Fruit fly (Drosophila melanogaster) whole organism, embryonic: Measurements from ENCODE around the gene CG5262.

Experiments
- Atf6 ChIP-seq: fragments of 200-800 bp; sonication (Bioruptor generic); IDR thresholded peaks from 2 replicates; pipeline ENCODE4 v1.3.6; 2022; ENCODE audit warnings: missing biosample characterization, missing genetic modification characterization
- BEAF-32 ChIP-seq: fragments of 200-800 bp; sonication (Bioruptor generic); optimal IDR thresholded peaks from 3 replicates; lab custom pipeline; 2017; ENCODE audit warnings: missing biosample characterization, missing genetic modification characterization, mild to moderate bottlenecking, moderate library complexity, missing genetic modification reagents
- Bteb2 ChIP-seq: fragments of 200-800 bp; sonication (Bioruptor generic); optimal IDR thresholded peaks from 2 replicates; lab custom pipeline; 2016; ENCODE audit warnings: missing biosample characterization, missing genetic modification characterization
- CG11085 ChIP-seq: fragments of 200-800 bp; sonication (Bioruptor generic); IDR thresholded peaks from 2 replicates; pipeline ENCODE4 v1.3.6; 2022; ENCODE audit warnings: missing biosample characterization, missing genetic modification characterization
- CG12071 ChIP-seq: fragments of 200-800 bp; sonication (Bioruptor generic); optimal IDR thresholded peaks from 3 replicates; lab custom pipeline; 2018; ENCODE audit warnings: missing biosample characterization, mild to moderate bottlenecking, missing genetic modification characterization
- CG12744 ChIP-seq: fragments of 200-800 bp; sonication (Bioruptor generic); optimal IDR thresholded peaks from 2 replicates; lab custom pipeline; 2016; ENCODE audit warnings: missing biosample characterization, missing genetic modification characterization
- CG13624 ChIP-seq: fragments of 200-800 bp; sonication (Bioruptor generic); optimal IDR thresholded peaks from 2 replicates; lab custom pipeline; 2016; ENCODE audit warnings: missing biosample characterization, missing genetic modification characterization
- CG13775 ChIP-seq: fragments of 200-800 bp; sonication (Bioruptor generic); optimal IDR thresholded peaks from 3 replicates; lab custom pipeline; 2017; ENCODE audit warnings: missing biosample characterization, mild to moderate bottlenecking, missing genetic modification characterization
- CG14014 ChIP-seq: fragments of 200-800 bp; sonication (Bioruptor generic); IDR thresholded peaks from 2 replicates; pipeline ENCODE4 v1.3.6; 2022; ENCODE audit warnings: missing biosample characterization, missing genetic modification characterization
- CG14050 ChIP-seq: fragments of 200-800 bp; sonication (Bioruptor generic); IDR thresholded peaks from 3 replicates; pipeline ENCODE4 v1.3.6; 2022; ENCODE audit warnings: missing biosample characterization, missing genetic modification characterization
- CG14667 ChIP-seq: fragments of 200-800 bp; sonication (Bioruptor generic); IDR thresholded peaks from 2 replicates; pipeline ENCODE4 v1.3.6; 2022; ENCODE audit warnings: missing biosample characterization, missing genetic modification characterization
- CG15479 ChIP-seq: fragments of 200-800 bp; sonication (Bioruptor generic); optimal IDR thresholded peaks from 3 replicates; lab custom pipeline; 2019; ENCODE audit warnings: missing biosample characterization, mild to moderate bottlenecking, missing genetic modification characterization, moderate library complexity
- CG1603 ChIP-seq: fragments of 200-800 bp; sonication (Bioruptor generic); optimal IDR thresholded peaks from 2 replicates; lab custom pipeline; 2019; ENCODE audit warnings: missing biosample characterization, mild to moderate bottlenecking, missing genetic modification characterization, moderate library complexity
- CG2199 ChIP-seq: fragments of 200-800 bp; sonication (Bioruptor generic); IDR thresholded peaks from 3 replicates; pipeline ENCODE4 v1.3.6; 2022; ENCODE audit warnings: missing biosample characterization, missing genetic modification characterization
- CG31441 ChIP-seq: fragments of 200-800 bp; sonication (Bioruptor generic); IDR thresholded peaks from 2 replicates; pipeline ENCODE4 v1.3.6; 2022; ENCODE audit warnings: missing biosample characterization, missing genetic modification characterization
- CG3726 ChIP-seq: fragments of 200-800 bp; sonication (Bioruptor generic); IDR thresholded peaks from 3 replicates; pipeline ENCODE4, ENCODE4 v1.3.6; 2022; ENCODE audit warnings: missing biosample characterization, missing genetic modification characterization
- CG7556 ChIP-seq: fragments of 200-800 bp; sonication (Bioruptor generic); optimal IDR thresholded peaks from 2 replicates; lab custom pipeline; 2017; ENCODE audit warnings: missing biosample characterization, mild to moderate bottlenecking, missing genetic modification characterization
- CG8478 ChIP-seq: fragments of >200 bp; optimal IDR thresholded peaks from 2 replicates; lab custom pipeline; 2018
- CG9609 ChIP-seq: fragments of 200-800 bp; sonication (Bioruptor generic); optimal IDR thresholded peaks from 3 replicates; lab custom pipeline; 2016; ENCODE audit warnings: missing biosample characterization, missing genetic modification characterization
- CG9932 ChIP-seq: fragments of 200-800 bp; sonication (Bioruptor generic); IDR thresholded peaks from 2 replicates; pipeline ENCODE4 v1.3.6; 2022; ENCODE audit warnings: missing biosample characterization, missing genetic modification characterization
- E2f2 ChIP-seq: fragments of 200-800 bp; sonication (Bioruptor generic); IDR thresholded peaks from 2 replicates; pipeline ENCODE4 v1.3.6; 2022; ENCODE audit warnings: missing biosample characterization, missing genetic modification characterization
- Fer3 ChIP-seq: fragments of 200-800 bp; sonication (Bioruptor generic); optimal IDR thresholded peaks from 2 replicates; lab custom pipeline; 2018; ENCODE audit warnings: missing biosample characterization, mild to moderate bottlenecking, missing genetic modification characterization, moderate library complexity
- Kr ChIP-seq: fragments of 200-800 bp; sonication (Bioruptor generic); optimal IDR thresholded peaks from 2 replicates; lab custom pipeline; 2017; ENCODE audit warnings: missing biosample characterization, mild to moderate bottlenecking, missing genetic modification characterization
- MBD-R2 ChIP-seq: fragments of 200-800 bp; sonication (Bioruptor generic); IDR thresholded peaks from 2 replicates; pipeline ENCODE4 v1.3.6; 2022; ENCODE audit warnings: missing biosample characterization, missing genetic modification characterization
- NfI ChIP-seq: fragments of 200-800 bp; sonication (Bioruptor generic); optimal IDR thresholded peaks from 3 replicates; lab custom pipeline; 2018; ENCODE audit warnings: missing biosample characterization, mild to moderate bottlenecking, missing genetic modification characterization, moderate library complexity
- Side ChIP-seq: fragments of 200-800 bp; sonication (Bioruptor generic); optimal IDR thresholded peaks from 2 replicates; lab custom pipeline; 2016; ENCODE audit warnings: missing biosample characterization, missing genetic modification characterization
- Sox100B ChIP-seq: fragments of 200-800 bp; sonication (Bioruptor generic); optimal IDR thresholded peaks from 3 replicates; lab custom pipeline; 2018; ENCODE audit warnings: missing biosample characterization, mild to moderate bottlenecking, missing genetic modification characterization
- YL-1 ChIP-seq: fragments of 200-800 bp; sonication (Bioruptor generic); optimal IDR thresholded peaks from 3 replicates; lab custom pipeline; 2017; ENCODE audit warnings: missing biosample characterization, mild to moderate bottlenecking, missing genetic modification characterization
- bsh ChIP-seq, 2 experiments: fragments of 200-800 bp; sonication (Bioruptor generic); optimal IDR thresholded peaks; 2 replicates each; lab custom pipeline; 2017 to 2018; ENCODE audit warnings: mild to moderate bottlenecking in 2 of 2, missing biosample characterization in 2 of 2, missing genetic modification characterization in 2 of 2, moderate library complexity in 1 of 2
- chif ChIP-seq, 2 experiments: fragments of 200-800 bp; sonication (Bioruptor generic); optimal IDR thresholded peaks; 3 replicates each; lab custom pipeline; 2016; ENCODE audit warnings: missing biosample characterization in 2 of 2, missing genetic modification characterization in 2 of 2
- crp ChIP-seq, 2 experiments: fragments of 200-800 bp; sonication (Bioruptor generic); optimal IDR thresholded peaks; 2 replicates in 1 of 2; 3 replicates in 1 of 2; lab custom pipeline; 2017; ENCODE audit warnings: missing biosample characterization in 2 of 2, missing genetic modification characterization in 2 of 2, mild to moderate bottlenecking in 1 of 2, moderate library complexity in 1 of 2
- dimm ChIP-seq: fragments of 200-800 bp; sonication (Bioruptor generic); IDR thresholded peaks from 2 replicates; pipeline ENCODE4 v1.3.6; 2022; ENCODE audit warnings: missing biosample characterization, missing genetic modification characterization
- fd102C ChIP-seq: fragments of 200-800 bp; sonication (Bioruptor generic); optimal IDR thresholded peaks from 2 replicates; lab custom pipeline; 2018; ENCODE audit warnings: missing biosample characterization, mild to moderate bottlenecking, missing genetic modification characterization, moderate library complexity
- fd3F ChIP-seq: fragments of 200-800 bp; sonication (Bioruptor generic); optimal IDR thresholded peaks from 2 replicates; lab custom pipeline; 2018; ENCODE audit warnings: missing biosample characterization, mild to moderate bottlenecking, missing genetic modification characterization, moderate library complexity
- jigr1 ChIP-seq: fragments of 200-800 bp; sonication (Bioruptor generic); IDR thresholded peaks from 3 replicates; pipeline ENCODE4 v1.3.6; 2022; ENCODE audit warnings: missing biosample characterization, missing genetic modification characterization
- knrl ChIP-seq: fragments of 200-800 bp; sonication (Bioruptor generic); IDR thresholded peaks from 3 replicates; pipeline ENCODE4 v1.3.6; 2022; ENCODE audit warnings: missing biosample characterization, missing genetic modification characterization; ENCODE audit not compliant: partially characterized antibody
- lbe ChIP-seq: fragments of 200-800 bp; sonication (Bioruptor generic); optimal IDR thresholded peaks from 2 replicates; lab custom pipeline; 2016; ENCODE audit warnings: missing biosample characterization, mild to moderate bottlenecking, missing genetic modification characterization
- lola ChIP-seq, 3 experiments: fragments of >200 bp in 2 of 3; fragments of 200-800 bp in 1 of 3; sonication (Bioruptor generic) in 1 of 3; optimal IDR thresholded peaks; 2 replicates each; lab custom pipeline; 2017 to 2019; ENCODE audit warnings: missing biosample characterization in 3 of 3, missing genetic modification characterization in 3 of 3, mild to moderate bottlenecking in 1 of 3, moderate library complexity in 1 of 3
- luna ChIP-seq: fragments of 200-800 bp; sonication (Bioruptor generic); optimal IDR thresholded peaks from 2 replicates; lab custom pipeline; 2016; ENCODE audit warnings: missing biosample characterization, missing genetic modification characterization
- onecut ChIP-seq: fragments of 200-800 bp; sonication (Bioruptor generic); IDR thresholded peaks from 2 replicates; pipeline ENCODE4 v1.3.6; 2022; ENCODE audit warnings: missing biosample characterization, missing genetic modification characterization
- pum ChIP-seq: fragments of 200-800 bp; sonication (Bioruptor generic); optimal IDR thresholded peaks from 2 replicates; lab custom pipeline; 2016; ENCODE audit warnings: missing biosample characterization, missing genetic modification characterization
- salm ChIP-seq: fragments of 200-800 bp; sonication (Bioruptor generic); optimal IDR thresholded peaks from 2 replicates; lab custom pipeline; 2018; ENCODE audit warnings: missing biosample characterization, mild to moderate bottlenecking, missing genetic modification characterization
- scrt ChIP-seq: fragments of 200-800 bp; sonication (Bioruptor generic); optimal IDR thresholded peaks from 2 replicates; lab custom pipeline; 2018; ENCODE audit warnings: missing biosample characterization, mild to moderate bottlenecking, missing genetic modification characterization, moderate library complexity
- sens ChIP-seq: fragments of 200-800 bp; sonication (Bioruptor generic); peaks from one replicate; lab custom pipeline; 2016; ENCODE audit warnings: missing biosample characterization, missing genetic modification characterization
- sisA ChIP-seq: fragments of 200-800 bp; sonication (Bioruptor generic); IDR thresholded peaks from 2 replicates; pipeline ENCODE4 v1.3.6; 2022; ENCODE audit warnings: missing biosample characterization, missing genetic modification characterization
- yki ChIP-seq: fragments of >200 bp; optimal IDR thresholded peaks from 3 replicates; lab custom pipeline; 2018
- zf30C ChIP-seq: fragments of 200-800 bp; sonication (Bioruptor generic); optimal IDR thresholded peaks from 3 replicates; lab custom pipeline; 2018; ENCODE audit warnings: missing biosample characterization, mild to moderate bottlenecking, missing genetic modification characterization

The CG5262 gene

dm6 chr3L:20410345-20410744 is 19.9 kb downstream of the CG5262 start, which contains the start of gene CG13248:
Gene CG13248, minus strand, starts transcription at chr3L:20410566.
- no peak for TF ChIP-seq knrl (GFP tag; lab: Robert Waterston, UW)
- peak in 1 of 2 experiments; percentile 15 for TF ChIP-seq crp (GFP tag; optimal IDR thresholded peaks at IDR 0.05; lab: Kevin White, UChicago)
- TF ChIP-seq onecut (GFP tag; lab: Robert Waterston, UW) = peak; percentile 95
- no peak for TF ChIP-seq CG12071 (GFP tag; lab: Kevin White, UChicago)
- TF ChIP-seq CG14050 (GFP tag; lab: Robert Waterston, UW) = no peak
- no peak for TF ChIP-seq lbe (GFP tag; lab: Kevin White, UChicago)
- no peak for TF ChIP-seq fd3F (GFP tag; lab: Kevin White, UChicago)
- TF ChIP-seq zf30C (GFP tag; lab: Kevin White, UChicago) = no peak
- TF ChIP-seq CG2199 = 0 out of 3 replicates have a peak, but pooled peaks have one; percentile 4
- TF ChIP-seq CG9609 (GFP tag; lab: Kevin White, UChicago) = no peak
- no peak for TF ChIP-seq Kr (GFP tag; lab: Kevin White, UChicago)
- peak; percentile 63 for TF ChIP-seq scrt (GFP tag; lab: Kevin White, UChicago)
- TF ChIP-seq MBD-R2 (GFP tag; lab: Robert Waterston, UW) = peak; percentile 22; the same call in 1 of the 2 replicates

- no peak for TF ChIP-seq CG11085
- TF ChIP-seq BEAF-32 (GFP tag; lab: Kevin White, UChicago) = no peak
- no peak for TF ChIP-seq CG13775
- TF ChIP-seq CG13624 = no peak
- TF ChIP-seq CG1603 (tag; lab: Kevin White, UChicago) = peak; percentile 9
- TF ChIP-seq CG7556 (GFP tag; lab: Kevin White, UChicago) = no peak
- no peak for TF ChIP-seq yki (lab: Kevin White, UChicago)
- peak; percentile 67 for TF ChIP-seq salm (tag; lab: Kevin White, UChicago)
- TF ChIP-seq CG14014 (GFP tag; lab: Robert Waterston, UW) = 0 out of 2 replicates have a peak, but pooled peaks have one; percentile 31
- TF ChIP-seq chif (GFP tag; optimal IDR thresholded peaks at IDR 0.05; lab: Kevin White, UChicago) = no peak
- TF ChIP-seq CG8478 (lab: Kevin White, UChicago) = no peak
- TF ChIP-seq CG15479 (GFP tag; lab: Kevin White, UChicago) = no peak
- peak; percentile 29 for TF ChIP-seq Sox100B
- TF ChIP-seq dimm (GFP tag; lab: Robert Waterston, UW) = no peak
- peak; percentile 25 for TF ChIP-seq CG12744 (GFP tag; lab: Kevin White, UChicago)
- peak in 1 of 2 experiments; percentile 12 for TF ChIP-seq bsh (GFP tag; optimal IDR thresholded peaks at IDR 0.05; lab: Kevin White, UChicago)
- TF ChIP-seq fd102C = peak; percentile 13
- TF ChIP-seq Fer3 = peak; percentile 24
- no peak for TF ChIP-seq Bteb2 (GFP tag; lab: Kevin White, UChicago)
- peak; percentile 26; the same call in 1 of the 2 replicates for TF ChIP-seq E2f2
- TF ChIP-seq pum (GFP tag; lab: Kevin White, UChicago) = no peak
- no peak for TF ChIP-seq sisA
- TF ChIP-seq YL-1 = no peak
- TF ChIP-seq NfI (GFP tag; lab: Kevin White, UChicago) = peak; percentile 44
- no peak for TF ChIP-seq CG31441 (GFP tag; lab: Robert Waterston, UW)
- no peak for TF ChIP-seq knrl (GFP tag; lab: Robert Waterston, UW)
- no peak for TF ChIP-seq jigr1 (GFP tag; lab: Robert Waterston, UW)
- no peak for TF ChIP-seq CG14667 (GFP tag; lab: Robert Waterston, UW)
- TF ChIP-seq Side (GFP tag; lab: Kevin White, UChicago) = no peak
- no peak for TF ChIP-seq luna
- TF ChIP-seq Atf6 = no peak
- no peak for TF ChIP-seq CG9932 (GFP tag; lab: Robert Waterston, UW)
- TF ChIP-seq CG3726 (GFP tag; lab: Robert Waterston, UW) = no peak
- peak in 1 of 3 experiments; percentile 64 for TF ChIP-seq lola (GFP tag; optimal IDR thresholded peaks at IDR 0.05; lab: Kevin White, UChicago)
- TF ChIP-seq sens (GFP tag; lab: Kevin White, UChicago) = peak; percentile 66
Observed at dm6 chr3L:20405971-20406948, 24.0 kb downstream of the CG5262 start.
